Worm (Caenorhabditis elegans): Measurements from ENCODE around the gene pals-39.

DNA sequence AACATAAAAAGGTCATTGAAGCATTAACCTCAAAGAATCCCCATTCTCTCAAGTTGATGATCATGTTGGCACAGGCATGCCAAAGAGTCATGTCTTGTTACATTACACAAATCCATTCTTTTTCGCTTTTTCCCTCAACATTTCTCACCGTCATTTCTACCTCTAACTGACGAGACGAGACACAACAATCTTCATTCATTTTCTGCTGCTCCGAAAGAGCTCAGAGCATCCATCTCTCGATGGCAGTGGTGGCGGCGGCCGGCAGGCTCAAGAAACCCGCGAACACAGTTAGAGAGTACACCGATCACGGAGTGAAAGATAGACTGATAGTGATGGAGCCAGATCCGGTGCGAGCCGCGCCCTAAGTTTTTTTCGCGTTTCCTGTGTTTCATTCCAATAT is 33.5 kb upstream of the pals-39 start:
- no peak for TF ChIP-seq B0310.2 (tag; optimal IDR thresholded peaks at IDR 0.05)
- TF ChIP-seq hnd-1 (tag; optimal IDR thresholded peaks at IDR 0.05), result no peak
